Worm (Caenorhabditis elegans): Measurements from ENCODE around the gene C05B5.8.
A peak's percentile ranks its signal among the peaks of the same experiment; 100 is the strongest.

The C05B5.8 gene

DNA sequence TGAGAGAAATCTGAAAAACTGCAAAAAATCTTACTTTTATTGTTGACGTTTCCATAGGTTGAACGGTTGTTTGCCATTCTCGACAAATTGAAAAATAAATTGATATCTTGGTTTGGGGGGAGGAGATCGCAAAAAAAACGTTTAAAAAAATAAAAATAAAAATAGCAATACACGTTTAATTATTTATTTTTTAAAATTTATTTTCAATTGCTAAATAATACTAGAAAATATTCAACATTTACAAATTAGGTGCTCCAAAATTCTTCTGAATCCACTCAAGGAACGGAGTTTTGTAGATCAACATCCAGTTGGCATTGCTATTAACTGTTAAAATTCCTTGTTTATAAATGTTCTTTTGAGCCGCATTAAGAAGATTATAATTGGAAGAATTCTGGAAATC is 33.4 kb upstream of the C05B5.8 start, which contains the start of gene T16G12.7:
TSS of gene T16G12.7 (minus strand) at position 101 of the 400 bp plus-strand sequence.
- TF ChIP-seq unc-62 (GFP tag; optimal IDR thresholded peaks at IDR 0.05) (no peak), daf-12 (tag; optimal IDR thresholded peaks at IDR 0.05) (no peak), nhr-43 (tag; optimal IDR thresholded peaks at IDR 0.05; ENCODE audit: poor library complexity, severe bottlenecking) (no peak), elt-3 (tag; optimal IDR thresholded peaks at IDR 0.05) (no peak), ztf-11 (tag; optimal IDR thresholded peaks at IDR 0.05) (no peak), sea-2 (GFP tag; optimal IDR thresholded peaks at IDR 0.05) (no peak), ama-1 (optimal IDR thresholded peaks at IDR 0.05) (no peak), nhr-77 (tag; optimal IDR thresholded peaks at IDR 0.05) (no peak), pqm-1 (tag; optimal IDR thresholded peaks at IDR 0.05) (no peak)

DNA sequence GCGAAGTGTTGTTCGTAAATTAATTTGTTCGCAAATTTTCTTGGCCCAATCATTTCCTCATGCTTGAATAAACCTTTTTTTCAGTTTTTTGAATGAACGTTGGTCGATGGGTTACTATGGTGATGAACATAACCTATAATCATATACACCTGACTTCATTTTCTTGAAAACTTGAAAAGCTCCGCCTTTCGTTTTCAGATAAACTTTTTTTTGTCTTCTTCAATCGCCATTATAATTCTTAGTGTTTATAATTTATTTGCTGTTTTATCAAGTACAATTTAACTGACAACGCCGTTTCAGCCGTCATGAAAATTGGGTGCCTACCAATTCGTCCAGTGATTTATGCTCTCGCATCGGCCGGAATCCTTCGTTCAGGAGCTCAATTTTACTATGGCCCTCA is 30.6 kb upstream of the C05B5.8 start, which contains the start of gene M04D8.7:
TSS of gene M04D8.7 (plus strand) at position 301 of the 400 bp plus-strand sequence.
- no peak for TF ChIP-seq R02D3.7 (tag; optimal IDR thresholded peaks at IDR 0.05)
- peak; percentile 1 for TF ChIP-seq fkh-10 (GFP tag; optimal IDR thresholded peaks at IDR 0.05)

DNA sequence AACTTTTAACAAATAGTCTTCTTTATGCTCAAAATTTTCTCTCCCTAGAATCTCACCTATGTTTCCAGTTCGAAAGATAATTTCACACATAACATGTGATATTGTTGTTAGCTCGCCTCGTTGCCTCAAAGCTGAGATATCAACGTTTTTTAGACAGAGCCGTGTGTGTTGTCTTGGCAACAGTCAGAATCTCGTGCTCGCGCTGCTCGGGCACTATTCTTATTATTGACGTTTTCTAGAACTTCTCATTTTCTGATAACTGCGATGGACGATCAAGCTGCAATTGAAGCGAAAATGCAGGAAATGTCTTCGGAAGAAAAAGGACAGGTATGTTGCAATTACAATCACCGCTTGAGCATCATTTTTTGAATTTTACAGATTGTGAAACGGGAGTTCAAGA is 29.2 kb upstream of the C05B5.8 start, which contains the start of gene xbx-3:
TSS of gene xbx-3 (plus strand) at position 163 of the 400 bp plus-strand sequence.
- TF ChIP-seq sea-2 (GFP tag; optimal IDR thresholded peaks at IDR 0.05) (no peak), nhr-11 (tag; optimal IDR thresholded peaks at IDR 0.05) (peak; percentile 79)

DNA sequence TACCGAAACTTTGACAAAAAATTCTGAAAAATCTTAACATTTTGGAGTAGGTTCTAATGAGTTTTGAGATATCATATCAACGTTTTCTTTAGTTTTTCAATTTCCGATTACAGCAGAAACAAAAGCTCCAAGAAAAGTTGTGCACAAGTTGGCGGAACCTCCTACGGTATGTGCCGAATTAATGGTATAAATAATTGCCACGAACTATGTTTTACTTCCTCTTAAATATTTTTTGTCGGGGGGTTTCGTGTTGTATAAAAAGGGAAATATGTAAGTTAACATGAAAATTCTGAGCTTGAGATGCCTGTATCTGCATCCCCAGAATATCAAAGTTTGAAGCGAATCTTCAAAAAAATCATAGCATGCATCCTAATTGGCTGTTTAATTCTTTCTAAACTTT is 27.3 kb upstream of the C05B5.8 start, which contains the start of gene M04D8.8:
TSS of gene M04D8.8 (plus strand) at position 301 of the 400 bp plus-strand sequence.
- no peak for TF ChIP-seq jun-1 (tag; optimal IDR thresholded peaks at IDR 0.05)
- TF ChIP-seq ztf-11 (tag; optimal IDR thresholded peaks at IDR 0.05), result no peak
- no peak for TF ChIP-seq lsy-12 (tag; optimal IDR thresholded peaks at IDR 0.05)
- TF ChIP-seq ceh-16 (tag; optimal IDR thresholded peaks at IDR 0.05), result no peak
- no peak for TF ChIP-seq skn-1 (tag; optimal IDR thresholded peaks at IDR 0.05)
- TF ChIP-seq egl-5 (tag; optimal IDR thresholded peaks at IDR 0.05), result no peak
- TF ChIP-seq snpc-4 (tag; optimal IDR thresholded peaks at IDR 0.05), result no peak
- TF ChIP-seq elt-3 (tag; optimal IDR thresholded peaks at IDR 0.05), result no peak
- TF ChIP-seq nhr-23 (tag; optimal IDR thresholded peaks at IDR 0.05), result no peak
- TF ChIP-seq pha-4 (tag; optimal IDR thresholded peaks at IDR 0.05), result no peak
- no peak for TF ChIP-seq mml-1 (tag; optimal IDR thresholded peaks at IDR 0.05)
- TF ChIP-seq ceh-82 (tag; optimal IDR thresholded peaks at IDR 0.05), result no peak
- no peak for TF ChIP-seq zag-1 (tag; optimal IDR thresholded peaks at IDR 0.05)
- no peak for TF ChIP-seq tbx-2 (tag; optimal IDR thresholded peaks at IDR 0.05)
- no peak for TF ChIP-seq unc-39 (tag; optimal IDR thresholded peaks at IDR 0.05)
- TF ChIP-seq eor-1 (tag; optimal IDR thresholded peaks at IDR 0.05), result no peak
- TF ChIP-seq daf-12 (tag; optimal IDR thresholded peaks at IDR 0.05), result no peak
- no peak for TF ChIP-seq nhr-76 (tag; optimal IDR thresholded peaks at IDR 0.05)

DNA sequence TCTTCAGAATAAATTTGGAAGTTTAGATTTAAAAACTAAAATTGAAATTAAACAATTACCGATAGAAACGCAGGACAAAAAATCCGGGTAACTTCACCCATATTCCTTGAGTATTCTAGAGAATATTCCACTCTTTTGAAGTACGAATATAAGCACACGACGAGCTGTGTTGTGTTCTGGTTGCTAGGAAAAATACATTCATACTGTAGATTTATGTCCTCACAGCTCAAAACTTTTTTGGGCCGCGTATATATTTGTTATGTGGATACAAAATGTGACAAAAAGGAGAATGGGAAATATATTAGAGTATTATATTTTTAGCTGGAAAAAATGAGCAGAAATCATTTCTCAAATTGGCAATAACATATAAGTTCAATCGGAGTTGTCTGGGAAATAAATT is 26.6 kb upstream of the C05B5.8 start, which contains the start of gene M04D8.5:
TSS of gene M04D8.5 (minus strand) at position 101 of the 400 bp plus-strand sequence.
- TF ChIP-seq lin-15B (tag; optimal IDR thresholded peaks at IDR 0.05) (no peak), fos-1 (tag; optimal IDR thresholded peaks at IDR 0.05) (no peak), tbx-2 (tag; optimal IDR thresholded peaks at IDR 0.05) (no peak), unc-39 (tag; optimal IDR thresholded peaks at IDR 0.05) (no peak), elt-3 (tag; optimal IDR thresholded peaks at IDR 0.05) (no peak), mml-1 (tag; optimal IDR thresholded peaks at IDR 0.05) (no peak), pha-4 (tag; optimal IDR thresholded peaks at IDR 0.05) (no peak), nhr-12 (tag; optimal IDR thresholded peaks at IDR 0.05) (no peak), zag-1 (tag; optimal IDR thresholded peaks at IDR 0.05) (no peak), mdl-1 (tag; optimal IDR thresholded peaks at IDR 0.05) (no peak), nhr-237 (tag; optimal IDR thresholded peaks at IDR 0.05) (no peak), ceh-28 (tag; optimal IDR thresholded peaks at IDR 0.05) (no peak), ceh-82 (tag; optimal IDR thresholded peaks at IDR 0.05) (no peak), fkh-10 (GFP tag; optimal IDR thresholded peaks at IDR 0.05) (no peak), nhr-67 (tag; optimal IDR thresholded peaks at IDR 0.05) (no peak)

DNA sequence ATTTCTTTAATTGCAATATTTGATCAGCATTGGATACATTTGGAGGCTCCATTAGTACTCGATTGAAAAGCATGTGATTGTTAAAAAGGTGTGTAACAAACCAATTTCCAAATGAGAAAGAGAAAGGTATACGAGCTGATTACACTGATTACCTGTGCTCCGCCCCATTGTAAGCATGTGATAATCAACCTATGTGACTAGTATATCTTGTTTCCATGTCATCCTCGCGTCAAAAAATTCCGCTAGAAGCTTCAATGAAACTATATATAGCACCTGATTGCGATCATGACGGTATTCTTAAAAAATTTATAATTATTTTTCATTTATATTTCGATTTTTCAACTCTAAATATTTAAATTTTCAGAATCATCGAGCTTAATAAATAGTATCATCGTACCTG is 24.0 kb upstream of the C05B5.8 start, which contains the start of gene M04D8.4:
TSS of gene M04D8.4 (minus strand) at position 101 of the 400 bp plus-strand sequence.
- TF ChIP-seq elt-3 (tag; optimal IDR thresholded peaks at IDR 0.05), result no peak
- no peak for TF ChIP-seq lin-39 (tag; optimal IDR thresholded peaks at IDR 0.05)
- TF ChIP-seq aly-2 (tag; optimal IDR thresholded peaks at IDR 0.05), result no peak
- TF ChIP-seq mml-1 (tag; optimal IDR thresholded peaks at IDR 0.05), result no peak
- TF ChIP-seq nhr-11 (tag; optimal IDR thresholded peaks at IDR 0.05), result no peak
- TF ChIP-seq ZK546.5 (tag; optimal IDR thresholded peaks at IDR 0.05), result no peak
- no peak for TF ChIP-seq sea-2 (GFP tag; optimal IDR thresholded peaks at IDR 0.05)
- no peak for TF ChIP-seq elt-2 (tag; optimal IDR thresholded peaks at IDR 0.05)
- no peak for TF ChIP-seq daf-12 (tag; optimal IDR thresholded peaks at IDR 0.05)
- TF ChIP-seq nfya-1 (tag; optimal IDR thresholded peaks at IDR 0.05; ENCODE audit: insufficient read depth), result no peak
